Worm (Caenorhabditis elegans): ENCODE data around the gene ucr-2.3.

Gene ucr-2.3

DNA sequence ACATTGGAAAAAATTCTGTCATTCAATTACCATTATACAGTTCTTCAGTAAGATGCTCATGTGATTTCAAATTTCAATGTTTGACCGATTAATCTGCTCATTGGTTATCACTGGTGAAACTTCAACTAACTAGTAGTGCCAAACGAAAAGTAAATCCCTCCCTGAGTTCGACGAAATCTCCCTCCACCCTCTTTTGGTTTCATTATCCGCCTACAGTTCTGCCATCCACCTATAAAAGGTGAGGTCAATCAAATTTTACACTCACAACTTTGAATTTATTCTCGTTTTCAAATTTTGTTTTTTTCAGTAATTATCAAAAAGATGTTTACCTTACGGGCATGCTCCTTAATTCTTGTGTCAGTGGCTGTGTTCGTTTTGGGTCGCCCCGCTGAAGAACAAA lies 37.0 kb upstream of the ucr-2.3 start, which contains the start of gene far-8:
far-8 (plus strand) TSS at position 301 of the 400 bp plus-strand sequence.
- no peak for TF ChIP-seq nhr-6 (tag; optimal IDR thresholded peaks at IDR 0.05)
- no peak for TF ChIP-seq mab-5 (tag; optimal IDR thresholded peaks at IDR 0.05)
- TF ChIP-seq elt-1 (tag; optimal IDR thresholded peaks at IDR 0.05) = no peak
- no peak for TF ChIP-seq unc-62 (GFP tag; optimal IDR thresholded peaks at IDR 0.05)
- no peak for TF ChIP-seq lin-13 (GFP tag; optimal IDR thresholded peaks at IDR 0.05)
- no peak for TF ChIP-seq nhr-10 (tag; optimal IDR thresholded peaks at IDR 0.05)
- no peak for TF ChIP-seq nhr-23 (tag; optimal IDR thresholded peaks at IDR 0.05)
- TF ChIP-seq Y55F3AM.14 (GFP tag; optimal IDR thresholded peaks at IDR 0.05) = no peak
- no peak for TF ChIP-seq unc-39 (tag; optimal IDR thresholded peaks at IDR 0.05)
- TF ChIP-seq C34F6.9 (tag; optimal IDR thresholded peaks at IDR 0.05) = no peak
- no peak for TF ChIP-seq alr-1 (tag; optimal IDR thresholded peaks at IDR 0.05)
- no peak for TF ChIP-seq aly-2 (tag; optimal IDR thresholded peaks at IDR 0.05)
- TF ChIP-seq unc-55 (GFP tag; optimal IDR thresholded peaks at IDR 0.05) = no peak

DNA sequence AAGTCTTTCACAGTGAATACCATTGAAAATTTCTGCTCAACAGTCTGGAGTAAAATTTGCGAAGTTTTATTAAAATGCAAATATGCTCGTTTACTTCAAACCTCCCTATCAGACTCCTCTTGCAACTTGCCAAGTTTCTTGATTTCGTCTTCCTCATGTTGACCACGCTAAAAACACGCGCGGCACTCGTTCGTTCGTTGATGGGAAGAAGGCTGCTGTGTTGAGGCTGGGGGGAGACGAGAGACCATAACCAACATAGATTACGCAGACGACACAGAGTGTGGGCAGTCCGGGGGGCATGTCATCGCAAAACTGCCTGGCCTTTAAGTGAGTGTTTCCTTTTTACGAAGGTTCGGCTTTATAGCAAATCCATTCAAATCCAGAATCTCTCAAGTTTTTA lies 35.7 kb upstream of the ucr-2.3 start:
- TF ChIP-seq nhr-25 (tag; optimal IDR thresholded peaks at IDR 0.05) (peak; percentile 35), C34F6.9 (tag; optimal IDR thresholded peaks at IDR 0.05) (peak; percentile 19), lsy-2 (tag; optimal IDR thresholded peaks at IDR 0.05) (peak in 1 of 2 experiments; percentile 18), nhr-129 (tag; optimal IDR thresholded peaks at IDR 0.05) (peak; percentile 51), lin-11 (tag; optimal IDR thresholded peaks at IDR 0.05) (peak; percentile 3), fos-1 (tag; optimal IDR thresholded peaks at IDR 0.05) (peak; percentile 68), alr-1 (tag; optimal IDR thresholded peaks at IDR 0.05) (no peak), egl-27 (tag; optimal IDR thresholded peaks at IDR 0.05) (no peak), nhr-21 (tag; optimal IDR thresholded peaks at IDR 0.05) (peak; percentile 71), blmp-1 (tag; optimal IDR thresholded peaks at IDR 0.05; ENCODE audit: insufficient read depth) (no peak), nhr-12 (tag; optimal IDR thresholded peaks at IDR 0.05) (no peak), sma-9 (GFP tag; optimal IDR thresholded peaks at IDR 0.05) (peak; percentile 65), sma-9 (tag; optimal IDR thresholded peaks at IDR 0.05) (no peak)

- TF ChIP-seq lin-13 (GFP tag; optimal IDR thresholded peaks at IDR 0.05) (no peak), mdl-1 (tag; optimal IDR thresholded peaks at IDR 0.05) (no peak), nhr-129 (tag; optimal IDR thresholded peaks at IDR 0.05) (peak; percentile 48), mab-5 (tag; optimal IDR thresholded peaks at IDR 0.05) (no peak), ztf-1 (GFP tag; conservative IDR thresholded peaks at IDR 0.05) (no peak), sem-4 (tag; optimal IDR thresholded peaks at IDR 0.05) (no peak), dmd-4 (tag; optimal IDR thresholded peaks at IDR 0.05) (no peak), unc-55 (GFP tag; optimal IDR thresholded peaks at IDR 0.05) (peak; percentile 5), nhr-23 (tag; optimal IDR thresholded peaks at IDR 0.05) (no peak), C34F6.9 (tag; optimal IDR thresholded peaks at IDR 0.05) (peak; percentile 2), unc-39 (tag; optimal IDR thresholded peaks at IDR 0.05) (no peak), R02D3.7 (tag; optimal IDR thresholded peaks at IDR 0.05) (no peak), ama-1 (optimal IDR thresholded peaks at IDR 0.05) (no peak), peb-1 (tag; optimal IDR thresholded peaks at IDR 0.05) (no peak), alr-1 (tag; optimal IDR thresholded peaks at IDR 0.05) (no peak), sma-3 (GFP tag; optimal IDR thresholded peaks at IDR 0.05) (no peak), ZK546.5 (tag; optimal IDR thresholded peaks at IDR 0.05) (no peak), egl-27 (tag; optimal IDR thresholded peaks at IDR 0.05) (no peak), blmp-1 (tag; optimal IDR thresholded peaks at IDR 0.05; ENCODE audit: insufficient read depth) (no peak), ceh-82 (tag; optimal IDR thresholded peaks at IDR 0.05) (no peak)
Observed at ce11 chrIII:844577-844976, 35.1 kb upstream of the ucr-2.3 start.

- peak; percentile 66 for TF ChIP-seq nhr-129 (tag; optimal IDR thresholded peaks at IDR 0.05)
- peak; percentile 87 for TF ChIP-seq unc-55 (GFP tag; optimal IDR thresholded peaks at IDR 0.05)
- no peak for TF ChIP-seq sem-4 (tag; optimal IDR thresholded peaks at IDR 0.05)
- peak; percentile 92 for TF ChIP-seq nhr-21 (tag; optimal IDR thresholded peaks at IDR 0.05)
- TF ChIP-seq sma-3 (GFP tag; optimal IDR thresholded peaks at IDR 0.05) = peak; percentile 36
- peak; percentile 47 for TF ChIP-seq fos-1 (tag; optimal IDR thresholded peaks at IDR 0.05)
- TF ChIP-seq nhr-25 (tag; optimal IDR thresholded peaks at IDR 0.05) = peak; percentile 69
- peak; percentile 73 for TF ChIP-seq crh-2 (tag; optimal IDR thresholded peaks at IDR 0.05)
- TF ChIP-seq lin-13 (GFP tag; optimal IDR thresholded peaks at IDR 0.05) = no peak
- TF ChIP-seq F13H6.1 (tag; optimal IDR thresholded peaks at IDR 0.05) = peak; percentile 2
- peak; percentile 13 to 66 for TF ChIP-seq lsy-2 (tag; optimal IDR thresholded peaks at IDR 0.05)
- no peak for TF ChIP-seq nhr-23 (tag; optimal IDR thresholded peaks at IDR 0.05)
- no peak for TF ChIP-seq nhr-11 (tag; optimal IDR thresholded peaks at IDR 0.05)
- TF ChIP-seq mdl-1 (tag; optimal IDR thresholded peaks at IDR 0.05) = peak in 1 of 2 experiments; percentile 51
- no peak for TF ChIP-seq elt-1 (tag; optimal IDR thresholded peaks at IDR 0.05)
- no peak for TF ChIP-seq nhr-237 (tag; optimal IDR thresholded peaks at IDR 0.05)
- no peak for TF ChIP-seq skn-1 (tag; optimal IDR thresholded peaks at IDR 0.05)
- no peak for TF ChIP-seq aly-2 (tag; optimal IDR thresholded peaks at IDR 0.05)
- TF ChIP-seq lin-11 (tag; optimal IDR thresholded peaks at IDR 0.05) = no peak
- no peak for TF ChIP-seq ztf-4 (tag; optimal IDR thresholded peaks at IDR 0.05)
- peak; percentile 42 for TF ChIP-seq blmp-1 (tag; optimal IDR thresholded peaks at IDR 0.05; ENCODE audit: insufficient read depth)
- TF ChIP-seq ceh-16 (tag; optimal IDR thresholded peaks at IDR 0.05) = no peak
- TF ChIP-seq alr-1 (tag; optimal IDR thresholded peaks at IDR 0.05) = no peak
- TF ChIP-seq sma-9 (GFP tag; optimal IDR thresholded peaks at IDR 0.05) = peak; percentile 83
- no peak for TF ChIP-seq sma-9 (tag; optimal IDR thresholded peaks at IDR 0.05)
- no peak for TF ChIP-seq R02D3.7 (tag; optimal IDR thresholded peaks at IDR 0.05)
- no peak for TF ChIP-seq nhr-12 (tag; optimal IDR thresholded peaks at IDR 0.05)
- no peak for TF ChIP-seq unc-62 (GFP tag; optimal IDR thresholded peaks at IDR 0.05)
- peak; percentile 93 for TF ChIP-seq gmeb-1 (tag; optimal IDR thresholded peaks at IDR 0.05)
- no peak for TF ChIP-seq ztf-11 (tag; optimal IDR thresholded peaks at IDR 0.05)
- no peak for TF ChIP-seq mab-5 (tag; optimal IDR thresholded peaks at IDR 0.05)
- TF ChIP-seq ceh-82 (tag; optimal IDR thresholded peaks at IDR 0.05) = no peak
- no peak for TF ChIP-seq ZK546.5 (tag; optimal IDR thresholded peaks at IDR 0.05)
- TF ChIP-seq lin-39 (tag; optimal IDR thresholded peaks at IDR 0.05) = no peak
Observed at ce11 chrIII:845485-845884, 34.2 kb upstream of the ucr-2.3 start, which contains the start of gene K02F3.2. Gene K02F3.2, plus strand, starts transcription at chrIII:845841.
